Fruit fly (Drosophila melanogaster): ENCODE measurements around the gene CG2004.
A peak's percentile ranks its signal among the peaks of the same experiment; 100 is the strongest.

DNA sequence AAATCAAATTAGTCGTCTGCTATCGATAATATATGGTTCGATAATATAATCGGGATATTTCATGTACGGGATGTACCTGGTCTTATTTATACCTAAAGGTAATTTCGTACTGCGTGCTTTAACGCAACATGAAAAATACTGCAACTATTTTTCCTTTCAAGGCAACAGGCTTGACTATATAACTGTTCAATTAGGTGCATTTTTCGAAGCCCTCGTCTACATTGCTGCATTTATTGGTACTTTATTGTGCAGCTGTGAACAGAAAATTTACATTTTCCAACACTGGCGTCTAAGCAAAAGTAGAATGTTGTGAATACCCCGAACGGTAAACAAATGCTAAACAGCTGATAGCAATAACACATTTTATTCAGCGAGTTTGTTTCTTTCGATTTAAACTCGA, 24.7 kb downstream of the CG2004 start, which contains the start of the genes Ppt1 and Ogg1:
- TF ChIP-seq CG6854 (GFP tag; optimal IDR thresholded peaks at IDR 0.05) (no peak), CG6792 (GFP tag; optimal IDR thresholded peaks at IDR 0.05) (peak; percentile 47), Hr39 (GFP tag; optimal IDR thresholded peaks at IDR 0.05) (peak; percentile 65), Hr38 (GFP tag; optimal IDR thresholded peaks at IDR 0.05) (no peak), CG8319 (GFP tag; optimal IDR thresholded peaks at IDR 0.05) (peak; percentile 5), CG32006 (GFP tag; optimal IDR thresholded peaks at IDR 0.05) (no peak), OdsH (GFP tag; optimal IDR thresholded peaks at IDR 0.05) (peak; percentile 64), CG4318 (GFP tag; optimal IDR thresholded peaks at IDR 0.05) (no peak), Sox15 (GFP tag; optimal IDR thresholded peaks at IDR 0.05) (peak; percentile 10)

Measured in whole organism, prepupa.